Fruit fly (Drosophila melanogaster) whole organism, pupa: ENCODE results near the gene Mekk1.
A peak's percentile ranks its signal among the peaks of the same experiment; 100 is the strongest.

Experiments used
- CG10348 ChIP-seq: fragments of 200-800 bp; sonication (Bioruptor generic); IDR thresholded peaks from 2 replicates; pipeline ENCODE4 v1.3.6; 2022; ENCODE audit warnings: missing biosample characterization, missing genetic modification characterization
- CG12605 ChIP-seq: fragments of 200-800 bp; sonication (Bioruptor generic); IDR thresholded peaks from 2 replicates; pipeline ENCODE4 v1.3.6; 2022; ENCODE audit warnings: missing biosample characterization, missing genetic modification characterization
- CG13204 ChIP-seq: fragments of 200-800 bp; sonication (Bioruptor generic); optimal IDR thresholded peaks from 2 replicates; lab custom pipeline; 2018; ENCODE audit warnings: missing biosample characterization, mild to moderate bottlenecking, missing genetic modification characterization, moderate library complexity
- CG14655 ChIP-seq: fragments of 200-800 bp; sonication (Bioruptor generic); optimal IDR thresholded peaks from 3 replicates; lab custom pipeline; 2017; ENCODE audit warnings: mild to moderate bottlenecking, missing biosample characterization, missing genetic modification reagents, missing genetic modification characterization
- CG15710 ChIP-seq: fragments of 200-800 bp; sonication (Bioruptor generic); optimal IDR thresholded peaks from 2 replicates; lab custom pipeline; 2018; ENCODE audit warnings: missing biosample characterization, mild to moderate bottlenecking, missing genetic modification characterization, moderate library complexity
- CG17806 ChIP-seq: fragments of 200-800 bp; sonication (Bioruptor generic); optimal IDR thresholded peaks from 2 replicates; lab custom pipeline; 2018; ENCODE audit warnings: missing biosample characterization, mild to moderate bottlenecking, missing genetic modification characterization, moderate library complexity
- CG32121 ChIP-seq: fragments of 200-800 bp; sonication (Bioruptor generic); IDR thresholded peaks from 2 replicates; pipeline ENCODE4 v1.3.6; 2022; ENCODE audit warnings: missing biosample characterization, missing genetic modification characterization
- CG34367 ChIP-seq: fragments of 200-800 bp; sonication (Bioruptor generic); optimal IDR thresholded peaks from 2 replicates; lab custom pipeline; 2018; ENCODE audit warnings: missing biosample characterization, mild to moderate bottlenecking, missing genetic modification characterization
- CG4496 ChIP-seq: fragments of 200-800 bp; sonication (Bioruptor generic); IDR thresholded peaks from 3 replicates; pipeline ENCODE4 v1.3.6; 2022; ENCODE audit warnings: missing biosample characterization, missing genetic modification characterization
- CG8159 ChIP-seq: fragments of 200-800 bp; sonication (Bioruptor generic); optimal IDR thresholded peaks from 3 replicates; lab custom pipeline; 2018; ENCODE audit warnings: missing biosample characterization, mild to moderate bottlenecking, missing genetic modification characterization, moderate library complexity
- CG8301 ChIP-seq: fragments of 200-800 bp; sonication (Bioruptor generic); optimal IDR thresholded peaks from 2 replicates; lab custom pipeline; 2018; ENCODE audit warnings: missing biosample characterization, mild to moderate bottlenecking, missing genetic modification characterization
- CG9948 ChIP-seq: fragments of 200-800 bp; sonication (Bioruptor generic); optimal IDR thresholded peaks from 2 replicates; lab custom pipeline; 2018; ENCODE audit warnings: missing biosample characterization, mild to moderate bottlenecking, missing genetic modification characterization, moderate library complexity
- D1 ChIP-seq: fragments of 200-800 bp; sonication (Bioruptor generic); optimal IDR thresholded peaks from 2 replicates; lab custom pipeline; 2018; ENCODE audit warnings: missing biosample characterization, mild to moderate bottlenecking, missing genetic modification characterization, moderate library complexity
- EcR ChIP-seq: fragments of 200-800 bp; sonication (Bioruptor generic); optimal IDR thresholded peaks from 3 replicates; lab custom pipeline; 2019; ENCODE audit warnings: missing biosample characterization, missing genetic modification characterization, mild to moderate bottlenecking, moderate library complexity, missing genetic modification reagents
- Ets98B ChIP-seq: fragments of 200-800 bp; sonication (Bioruptor generic); IDR thresholded peaks from 2 replicates; pipeline ENCODE4 v1.3.6; 2022; ENCODE audit warnings: missing biosample characterization, missing genetic modification characterization
- Pif1A ChIP-seq: fragments of 200-800 bp; sonication (Bioruptor generic); optimal IDR thresholded peaks from 3 replicates; lab custom pipeline; 2016; ENCODE audit warnings: missing biosample characterization, missing genetic modification characterization
- Pif1B ChIP-seq: fragments of 200-800 bp; sonication (Bioruptor generic); optimal IDR thresholded peaks from 3 replicates; lab custom pipeline; 2016; ENCODE audit warnings: missing biosample characterization, missing genetic modification characterization
- Snoo ChIP-seq: fragments of 200-800 bp; sonication (Bioruptor generic); optimal IDR thresholded peaks from 3 replicates; lab custom pipeline; 2017; ENCODE audit warnings: missing biosample characterization, mild to moderate bottlenecking, missing genetic modification characterization, inconsistent platforms
- fd96Ca ChIP-seq: fragments of 200-800 bp; sonication (Bioruptor generic); IDR thresholded peaks from 3 replicates; pipeline ENCODE4 v1.3.6; 2022; ENCODE audit warnings: missing biosample characterization, missing genetic modification characterization
- gl ChIP-seq: fragments of 200-800 bp; sonication (Bioruptor generic); optimal IDR thresholded peaks from 2 replicates; lab custom pipeline; 2018; ENCODE audit warnings: missing biosample characterization, mild to moderate bottlenecking, missing genetic modification characterization
- rn ChIP-seq: fragments of 200-800 bp; sonication (Bioruptor generic); IDR thresholded peaks from 2 replicates; pipeline ENCODE4 v1.3.6; 2022; ENCODE audit warnings: missing biosample characterization, missing genetic modification characterization

Mekk1 gene

dm6 chr3R:18739435-18739977 lies 3.9 kb downstream of the Mekk1 start:
- TF ChIP-seq D1 (tag; lab: Kevin White, UChicago), result no peak
- TF ChIP-seq CG32121 (GFP tag; lab: Robert Waterston, UW), result peak; percentile 40; the same call in 1 of the 2 replicates
- TF ChIP-seq Pif1B (GFP tag; lab: Kevin White, UChicago), result no peak
- TF ChIP-seq Snoo (tag; lab: Kevin White, UChicago), result no peak
- no peak for TF ChIP-seq CG34367 (tag; lab: Kevin White, UChicago)
- no peak for TF ChIP-seq CG8159 (tag; lab: Kevin White, UChicago)
- TF ChIP-seq Pif1A (GFP tag; lab: Kevin White, UChicago), result no peak
- TF ChIP-seq CG17806, result peak; percentile 19
- TF ChIP-seq CG10348 (GFP tag; lab: Robert Waterston, UW), result no peak
- peak; percentile 53; the same call in 1 of the 2 replicates for TF ChIP-seq CG12605 (GFP tag; lab: Robert Waterston, UW)
- TF ChIP-seq EcR (GFP tag; lab: Kevin White, UChicago), result peak; percentile 64
- TF ChIP-seq CG15710 (tag; lab: Kevin White, UChicago), result peak; percentile 7
- no peak for TF ChIP-seq Ets98B (GFP tag; lab: Robert Waterston, UW)
- no peak for TF ChIP-seq fd96Ca
- TF ChIP-seq gl (tag; lab: Kevin White, UChicago), result peak; percentile 4
- peak; percentile 56 for TF ChIP-seq CG14655
- no peak for TF ChIP-seq CG13204 (GFP tag; lab: Kevin White, UChicago)
- peak; percentile 57; the same call in 1 of the 3 replicates for TF ChIP-seq CG4496 (GFP tag; lab: Robert Waterston, UW)
- no peak for TF ChIP-seq rn (GFP tag; lab: Robert Waterston, UW)
- no peak for TF ChIP-seq CG9948 (tag; lab: Kevin White, UChicago)
- TF ChIP-seq CG8301 (tag; lab: Kevin White, UChicago), result peak; percentile 7
- TF ChIP-seq, all 21 proteins: peak for 9

dm6 chr3R:18738705-18739434 lies 4.5 kb downstream of the Mekk1 start:
- no peak for TF ChIP-seq CG10348 (GFP tag; lab: Robert Waterston, UW)
- no peak for TF ChIP-seq D1 (tag; lab: Kevin White, UChicago)
- no peak for TF ChIP-seq CG12605 (GFP tag; lab: Robert Waterston, UW)
- TF ChIP-seq CG8159 (tag; lab: Kevin White, UChicago), result no peak
- TF ChIP-seq CG17806, result peak; percentile 24
- peak; percentile 44 for TF ChIP-seq CG9948 (tag; lab: Kevin White, UChicago)
- no peak for TF ChIP-seq fd96Ca
- no peak for TF ChIP-seq CG14655
- TF ChIP-seq CG8301 (tag; lab: Kevin White, UChicago), result no peak
- TF ChIP-seq Pif1A (GFP tag; lab: Kevin White, UChicago), result no peak
- TF ChIP-seq CG34367 (tag; lab: Kevin White, UChicago), result no peak
- no peak for TF ChIP-seq CG15710 (tag; lab: Kevin White, UChicago)
- TF ChIP-seq Ets98B (GFP tag; lab: Robert Waterston, UW), result no peak
- TF ChIP-seq Snoo (tag; lab: Kevin White, UChicago), result peak; percentile 11
- no peak for TF ChIP-seq CG4496 (GFP tag; lab: Robert Waterston, UW)
- TF ChIP-seq EcR (GFP tag; lab: Kevin White, UChicago), result no peak

dm6 chr3R:18738086-18738485 lies 5.3 kb downstream of the Mekk1 start:
- no peak for TF ChIP-seq D1 (tag; lab: Kevin White, UChicago)
- no peak for TF ChIP-seq CG34367 (tag; lab: Kevin White, UChicago)
- TF ChIP-seq CG8159 (tag; lab: Kevin White, UChicago), result no peak
- TF ChIP-seq fd96Ca, result no peak
- TF ChIP-seq rn (GFP tag; lab: Robert Waterston, UW), result no peak
- no peak for TF ChIP-seq CG32121 (GFP tag; lab: Robert Waterston, UW)
- TF ChIP-seq CG8301 (tag; lab: Kevin White, UChicago), result no peak
- TF ChIP-seq Snoo (tag; lab: Kevin White, UChicago), result no peak
- no peak for TF ChIP-seq EcR (GFP tag; lab: Kevin White, UChicago)
- no peak for TF ChIP-seq CG4496 (GFP tag; lab: Robert Waterston, UW)
- no peak for TF ChIP-seq CG9948 (tag; lab: Kevin White, UChicago)
- TF ChIP-seq CG15710 (tag; lab: Kevin White, UChicago), result no peak
- no peak for TF ChIP-seq Pif1A (GFP tag; lab: Kevin White, UChicago)
- no peak for TF ChIP-seq Pif1B (GFP tag; lab: Kevin White, UChicago)
- no peak for TF ChIP-seq CG14655
- TF ChIP-seq CG10348 (GFP tag; lab: Robert Waterston, UW), result no peak
- no peak for TF ChIP-seq CG17806
- TF ChIP-seq CG13204 (GFP tag; lab: Kevin White, UChicago), result no peak
- no peak for TF ChIP-seq CG12605 (GFP tag; lab: Robert Waterston, UW)

- no peak for TF ChIP-seq CG8159 (tag; lab: Kevin White, UChicago)
- no peak for TF ChIP-seq CG9948 (tag; lab: Kevin White, UChicago)
- no peak for TF ChIP-seq Pif1A (GFP tag; lab: Kevin White, UChicago)
- TF ChIP-seq Snoo (tag; lab: Kevin White, UChicago), result no peak
- no peak for TF ChIP-seq rn (GFP tag; lab: Robert Waterston, UW)
- no peak for TF ChIP-seq CG8301 (tag; lab: Kevin White, UChicago)
- no peak for TF ChIP-seq gl (tag; lab: Kevin White, UChicago)
- TF ChIP-seq CG14655, result no peak
- no peak for TF ChIP-seq CG10348 (GFP tag; lab: Robert Waterston, UW)
- no peak for TF ChIP-seq CG15710 (tag; lab: Kevin White, UChicago)
- TF ChIP-seq CG34367 (tag; lab: Kevin White, UChicago), result no peak
- no peak for TF ChIP-seq CG17806
These were observed 9.8 kb downstream of the Mekk1 start for dm6 chr3R:18733580-18733979.

dm6 chr3R:18732381-18732780 lies 11.0 kb downstream of the Mekk1 start, which contains the start of gene CG14302:
Gene CG14302 (plus strand): TSS chr3R:18732681.
- TF ChIP-seq CG8159 (tag; lab: Kevin White, UChicago), result no peak
- no peak for TF ChIP-seq D1 (tag; lab: Kevin White, UChicago)
- TF ChIP-seq CG17806, result no peak
